Fruit fly (Drosophila melanogaster) ovary, adult (tissue): ENCODE data around the gene Dpy-30L2.

ENCODE experiments used
- CG17801 ChIP-seq: fragments of 200-800 bp; optimal IDR thresholded peaks from 2 replicates; lab custom pipeline; 2019; ENCODE audit warnings: missing biosample characterization, mild to moderate bottlenecking, missing genetic modification characterization, moderate library complexity; ENCODE audit not compliant: partially characterized antibody

The Dpy-30L2 gene

DNA sequence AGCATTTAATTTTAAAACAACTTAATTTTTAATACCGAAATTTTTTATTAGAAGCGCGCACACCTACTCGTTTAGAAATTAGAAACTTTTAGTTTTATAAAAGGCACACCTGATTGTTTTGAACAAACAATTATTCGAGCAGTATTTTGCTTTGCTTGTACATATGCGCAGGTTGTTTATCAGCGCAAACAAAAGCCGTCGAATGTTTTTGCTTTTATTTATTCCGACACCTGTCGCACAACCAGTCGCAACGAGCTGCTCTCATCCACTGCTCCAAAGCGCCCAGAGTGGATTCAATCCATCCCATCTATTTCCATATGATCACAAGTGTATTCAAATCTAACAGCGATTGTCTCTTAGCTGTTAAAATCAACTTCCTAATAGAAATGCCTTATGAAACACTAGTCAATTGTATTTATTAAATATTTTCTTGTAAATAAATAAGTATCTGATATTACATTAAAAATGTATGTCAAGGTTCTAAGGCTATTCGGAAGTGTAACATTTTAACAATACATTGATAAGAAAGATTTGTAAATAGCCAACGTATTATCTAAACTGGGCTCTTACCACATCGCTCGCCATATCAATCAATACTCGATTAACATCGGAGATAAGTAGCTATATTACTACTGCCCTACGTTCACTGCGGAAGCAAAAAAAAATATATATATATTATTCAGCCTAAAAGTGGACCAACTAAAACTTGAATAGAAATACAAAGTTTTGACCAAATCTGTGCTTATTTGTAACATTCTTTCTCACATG lies 21.6 kb downstream of the Dpy-30L2 start, which contains the start of gene CG11594:
Gene CG11594, minus strand, starts transcription at position 274 of the 768 bp plus-strand sequence.
- TF ChIP-seq CG17801 (GFP tag; lab: Kevin White, UChicago): no peak

dm6 chr3L:4024464-4024863 lies 23.1 kb downstream of the Dpy-30L2 start:
- no peak for TF ChIP-seq CG17801 (GFP tag; lab: Kevin White, UChicago)

- peak; percentile 50 for TF ChIP-seq CG17801 (GFP tag; lab: Kevin White, UChicago)
Observed at dm6 chr3L:4021260-4021831, 26.2 kb downstream of the Dpy-30L2 start, which contains the start of gene Mul1. TSS of gene Mul1 (plus strand) at chr3L:4021457.

DNA sequence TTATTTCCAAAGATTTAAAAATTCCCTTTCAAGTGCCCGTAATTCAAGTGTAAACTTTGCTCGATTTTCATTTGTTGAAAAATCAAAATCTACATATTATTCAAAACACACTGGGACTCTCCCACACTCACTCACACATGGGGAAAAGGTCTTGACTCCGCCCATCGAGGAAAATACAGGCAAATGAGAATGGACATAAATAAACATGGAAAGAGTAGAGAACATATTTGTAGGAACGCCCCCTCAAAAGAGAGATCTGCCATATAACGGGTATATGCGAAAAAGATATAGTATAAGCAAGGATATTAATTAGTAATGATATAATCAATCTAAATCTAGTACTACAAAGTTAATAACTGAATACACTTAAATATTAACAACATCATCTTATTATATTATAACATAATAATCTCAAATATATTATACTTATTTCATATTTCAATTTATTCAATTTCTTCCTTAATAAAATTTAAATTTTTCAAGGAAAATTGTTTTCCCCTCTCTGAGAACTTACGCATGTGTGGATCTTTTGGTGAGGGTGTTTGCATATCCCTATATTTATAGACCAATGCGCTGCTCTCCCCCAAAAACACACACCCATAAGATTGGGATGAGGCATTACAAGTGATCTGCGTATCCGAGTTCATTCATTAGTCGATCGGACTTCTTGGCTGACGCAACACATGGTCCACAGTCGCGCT lies 29.2 kb downstream of the Dpy-30L2 start, which contains the start of gene FoxL1:
Gene FoxL1, plus strand, starts transcription at position 651 of the 701 bp plus-strand sequence.
- no peak for TF ChIP-seq CG17801 (GFP tag; lab: Kevin White, UChicago)

DNA sequence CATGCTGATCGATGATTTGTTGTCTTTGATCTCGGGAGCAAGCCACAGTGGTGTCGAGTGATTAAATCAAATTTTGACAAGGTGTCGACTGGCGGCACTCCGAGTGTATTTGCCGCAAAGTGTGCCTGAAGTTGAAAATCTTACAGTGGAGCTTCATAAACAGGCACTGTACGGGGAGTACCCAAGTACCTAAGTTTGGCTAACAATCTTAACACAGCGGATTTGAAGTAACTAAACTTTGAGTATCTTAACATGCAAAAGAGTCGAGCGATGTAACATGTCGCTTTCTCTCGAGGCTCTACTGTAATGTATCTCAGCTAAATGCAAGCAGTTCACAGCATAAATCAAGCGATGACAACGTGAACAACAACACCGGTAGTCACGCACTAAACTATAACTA lies 30.8 kb downstream of the Dpy-30L2 start:
- TF ChIP-seq CG17801 (GFP tag; lab: Kevin White, UChicago): no peak

DNA sequence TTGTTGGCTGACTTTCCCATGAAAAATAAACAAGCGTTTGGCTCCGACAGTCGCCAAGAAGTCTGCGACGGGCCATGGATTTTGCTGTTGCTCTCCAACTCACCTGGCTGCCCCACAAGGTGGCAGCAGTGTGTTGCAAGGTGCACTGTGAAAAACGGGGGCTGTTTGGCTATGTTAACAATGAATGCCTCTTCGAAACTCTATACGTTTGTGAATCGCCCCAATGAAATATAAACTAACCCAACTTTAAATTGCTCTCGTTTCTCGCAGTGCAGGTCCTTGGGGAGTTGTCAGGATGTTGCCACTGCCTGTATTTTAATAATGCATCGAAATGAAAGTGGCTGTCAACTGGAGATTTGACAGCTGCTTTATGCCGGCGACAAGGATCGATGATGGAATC lies 33.2 kb downstream of the Dpy-30L2 start:
- TF ChIP-seq CG17801 (GFP tag; lab: Kevin White, UChicago): no peak

DNA sequence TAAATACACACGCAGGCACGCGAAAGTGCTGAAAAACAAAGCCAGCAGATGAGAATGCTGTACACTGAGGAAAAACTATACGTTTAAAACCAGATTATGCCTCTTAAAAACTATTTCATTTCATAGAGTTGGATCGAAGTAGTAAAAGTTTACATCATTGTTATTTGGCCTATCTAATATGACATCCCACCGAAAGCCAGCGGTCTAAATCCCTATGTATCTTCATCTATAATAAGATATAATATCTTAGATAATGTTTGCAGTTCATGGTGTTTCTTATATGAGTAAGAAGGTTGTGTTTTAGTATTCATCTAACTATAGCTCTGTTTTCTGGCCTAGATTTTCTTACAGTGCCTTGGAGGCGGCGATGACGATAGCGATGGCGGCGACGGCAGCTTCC lies 37.4 kb downstream of the Dpy-30L2 start:
- TF ChIP-seq CG17801 (GFP tag; lab: Kevin White, UChicago): no peak

DNA sequence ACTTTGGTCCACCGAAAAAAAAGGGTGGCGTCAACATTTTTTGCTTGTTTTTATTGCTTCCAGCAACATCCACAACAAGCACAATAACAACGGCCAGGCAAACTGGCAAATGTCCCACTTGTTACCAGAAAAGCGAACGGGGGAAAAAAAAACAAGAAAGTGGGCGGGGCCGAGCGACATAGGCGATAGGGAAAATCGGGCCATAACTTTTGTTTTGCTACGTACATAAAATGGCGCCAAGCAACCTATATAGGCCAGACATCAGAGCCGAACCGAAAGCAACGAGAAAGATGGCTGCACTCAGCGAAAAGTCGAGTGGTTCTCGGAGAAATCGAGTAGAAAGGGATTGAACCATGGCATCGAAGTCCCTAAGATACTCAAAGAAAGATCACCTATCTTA lies 40.3 kb downstream of the Dpy-30L2 start:
- TF ChIP-seq CG17801 (GFP tag; lab: Kevin White, UChicago): no peak

- TF ChIP-seq CG17801 (GFP tag; lab: Kevin White, UChicago): no peak
Observed at dm6 chr3L:4003316-4003715, 44.2 kb downstream of the Dpy-30L2 start, which contains the start of gene CG14985. TSS of gene CG14985 (plus strand) at chr3L:4003474.

dm6 chr3L:4001500-4001899 lies 46.0 kb downstream of the Dpy-30L2 start:
- no peak for TF ChIP-seq CG17801 (GFP tag; lab: Kevin White, UChicago)

dm6 chr3L:4000711-4001110 lies 46.8 kb downstream of the Dpy-30L2 start:
- no peak for TF ChIP-seq CG17801 (GFP tag; lab: Kevin White, UChicago)
